ENCODE assay signal across 1 fruit fly cellular context in genomic region chr2L:16684908-16685611, dm6.
TF ChIP-seq lines count a peak whose summit lies in the region.

No protein-coding gene starts in this region.

TF ChIP-seq in whole organism, embryonic, 481 proteins besides CTCF, POLR2A, EP300 and RAD21 (continued from another document and continues in another):
- no peak for TF ChIP-seq Dip3 (GFP tag; optimal IDR thresholded peaks at IDR 0.05; lab: Kevin White, UChicago)
- peak; percentile 40 for TF ChIP-seq CG10543 (GFP tag; optimal IDR thresholded peaks at IDR 0.05; lab: Kevin White, UChicago)
- TF ChIP-seq CG11695 (GFP tag; IDR thresholded peaks at IDR 0.05; lab: Robert Waterston, UW): peak; percentile 49; the same call in 1 of the 3 replicates
- TF ChIP-seq CG33213 (GFP tag; optimal IDR thresholded peaks at IDR 0.05; lab: Kevin White, UChicago): no peak
- TF ChIP-seq en (GFP tag; optimal IDR thresholded peaks at IDR 0.05; lab: Kevin White, UChicago): no peak
- TF ChIP-seq CG2875 (GFP tag; optimal IDR thresholded peaks at IDR 0.05; lab: Kevin White, UChicago): peak; percentile 36
- TF ChIP-seq CG1024 (GFP tag; IDR thresholded peaks at IDR 0.05; lab: Robert Waterston, UW): no peak
- no peak for TF ChIP-seq CG17912 (GFP tag; optimal IDR thresholded peaks at IDR 0.05; lab: Kevin White, UChicago)
- peak; percentile 8 for TF ChIP-seq CG12219 (GFP tag; optimal IDR thresholded peaks at IDR 0.05; lab: Kevin White, UChicago)
- TF ChIP-seq Bteb2 (GFP tag; optimal IDR thresholded peaks at IDR 0.05; lab: Kevin White, UChicago): no peak
- TF ChIP-seq Scr (GFP tag; IDR thresholded peaks at IDR 0.05; lab: Robert Waterston, UW; ENCODE audit: partially characterized antibody): no peak
- peak; percentile 41 for TF ChIP-seq CG34376 (GFP tag; optimal IDR thresholded peaks at IDR 0.05; lab: Kevin White, UChicago)
- TF ChIP-seq gro (GFP tag; optimal IDR thresholded peaks at IDR 0.05; lab: Kevin White, UChicago): no peak
- TF ChIP-seq NFAT (GFP tag; IDR thresholded peaks at IDR 0.05; lab: Robert Waterston, UW): no peak
- TF ChIP-seq CkIIα-i1 (GFP tag; IDR thresholded peaks at IDR 0.05; lab: Robert Waterston, UW): no peak
- peak; percentile 33 for TF ChIP-seq CG6254 (GFP tag; optimal IDR thresholded peaks at IDR 0.05; lab: Kevin White, UChicago)
- TF ChIP-seq Eip74EF (GFP tag; optimal IDR thresholded peaks at IDR 0.05; lab: Kevin White, UChicago): peak in 1 of 2 experiments; percentile 71
- no peak for TF ChIP-seq Taf1 (GFP tag; IDR thresholded peaks at IDR 0.05; lab: Robert Waterston, UW)
- no peak for TF ChIP-seq ato (GFP tag; IDR thresholded peaks at IDR 0.05; lab: Robert Waterston, UW; ENCODE audit: partially characterized antibody)
- TF ChIP-seq vvl (GFP tag; IDR thresholded peaks at IDR 0.05; lab: Robert Waterston, UW): no peak
- no peak for TF ChIP-seq dm (GFP tag; optimal IDR thresholded peaks at IDR 0.05; lab: Kevin White, UChicago)
- TF ChIP-seq Deaf1 (tag; optimal IDR thresholded peaks at IDR 0.05; lab: Kevin White, UChicago): peak; percentile 63
- no peak for TF ChIP-seq Hr39 (optimal IDR thresholded peaks at IDR 0.05; lab: Kevin White, UChicago)
- no peak for TF ChIP-seq jing (GFP tag; optimal IDR thresholded peaks at IDR 0.05; lab: Kevin White, UChicago)
- TF ChIP-seq Doc3 (GFP tag; IDR thresholded peaks at IDR 0.05; lab: Robert Waterston, UW; ENCODE audit: partially characterized antibody): no peak
- TF ChIP-seq hkb (optimal IDR thresholded peaks at IDR 0.05; lab: Kevin White, UChicago): no peak
- TF ChIP-seq hkb (GFP tag; IDR thresholded peaks at IDR 0.05; lab: Robert Waterston, UW): peak; percentile 14; the same call in 1 of the 2 replicates
- TF ChIP-seq CG12155 (GFP tag; optimal IDR thresholded peaks at IDR 0.05; lab: Kevin White, UChicago): peak; percentile 28
- peak; percentile 80 for TF ChIP-seq dmrt99B (tag; optimal IDR thresholded peaks at IDR 0.05; lab: Kevin White, UChicago)
- peak; percentile 78 for TF ChIP-seq CG17385 (GFP tag; optimal IDR thresholded peaks at IDR 0.05; lab: Kevin White, UChicago)
- no peak for TF ChIP-seq Lhr (GFP tag; optimal IDR thresholded peaks at IDR 0.05; lab: Kevin White, UChicago)
- no peak for TF ChIP-seq CG3065 (GFP tag; optimal IDR thresholded peaks at IDR 0.05; lab: Kevin White, UChicago)
- 0 out of 3 replicates have a peak, but pooled peaks have one; percentile 16 for TF ChIP-seq croc (GFP tag; conservative IDR thresholded peaks at IDR 0.05; lab: Robert Waterston, UW)
- peak; percentile 81 for TF ChIP-seq CoRest (tag; optimal IDR thresholded peaks at IDR 0.05; lab: Kevin White, UChicago)
- 0 out of 2 replicates have a peak, but pooled peaks have one; percentile 18 for TF ChIP-seq hbn (GFP tag; IDR thresholded peaks at IDR 0.05; lab: Robert Waterston, UW; ENCODE audit: partially characterized antibody)
- TF ChIP-seq CG2129 (GFP tag; IDR thresholded peaks at IDR 0.05; lab: Robert Waterston, UW; ENCODE audit: partially characterized antibody): no peak
- no peak for TF ChIP-seq bbx (GFP tag; IDR thresholded peaks at IDR 0.05; lab: Robert Waterston, UW; ENCODE audit: partially characterized antibody)
- peak; percentile 6 for TF ChIP-seq CG4328 (GFP tag; optimal IDR thresholded peaks at IDR 0.05; lab: Kevin White, UChicago)
- no peak for TF ChIP-seq CG9932 (GFP tag; IDR thresholded peaks at IDR 0.05; lab: Robert Waterston, UW)
- no peak for TF ChIP-seq CG11696 (GFP tag; IDR thresholded peaks at IDR 0.05; lab: Robert Waterston, UW)
- peak; percentile 2 for TF ChIP-seq CG2116 (GFP tag; optimal IDR thresholded peaks at IDR 0.05; lab: Kevin White, UChicago)
- peak; percentile 58 for TF ChIP-seq Abd-B (GFP tag; optimal IDR thresholded peaks at IDR 0.05; lab: Kevin White, UChicago)
- TF ChIP-seq Trl (optimal IDR thresholded peaks at IDR 0.05; lab: Kevin White, UChicago): peak; percentile 68 to 76
- no peak for TF ChIP-seq Trl (GFP tag; optimal IDR thresholded peaks at IDR 0.05; lab: Kevin White, UChicago)
- TF ChIP-seq Sin3A (optimal IDR thresholded peaks at IDR 0.05; lab: Kevin White, UChicago): no peak
- TF ChIP-seq CG4820 (GFP tag; optimal IDR thresholded peaks at IDR 0.05; lab: Kevin White, UChicago): no peak
- no peak for TF ChIP-seq CG11723 (GFP tag; optimal IDR thresholded peaks at IDR 0.05; lab: Kevin White, UChicago)
- peak; percentile 60 for TF ChIP-seq Nf-YB (GFP tag; optimal IDR thresholded peaks at IDR 0.05; lab: Kevin White, UChicago)
- TF ChIP-seq HmgD (GFP tag; optimal IDR thresholded peaks at IDR 0.05; lab: Kevin White, UChicago): no peak
- no peak for TF ChIP-seq MBD-R2 (GFP tag; IDR thresholded peaks at IDR 0.05; lab: Robert Waterston, UW)
- TF ChIP-seq HLHmδ (GFP tag; optimal IDR thresholded peaks at IDR 0.05; lab: Kevin White, UChicago): no peak
- TF ChIP-seq HHEX (GFP tag; optimal IDR thresholded peaks at IDR 0.05; lab: Kevin White, UChicago): peak; percentile 59
- no peak for TF ChIP-seq Hsf (GFP tag; optimal IDR thresholded peaks at IDR 0.05; lab: Kevin White, UChicago)
- TF ChIP-seq NK7.1 (GFP tag; optimal IDR thresholded peaks at IDR 0.05; lab: Kevin White, UChicago): no peak
- no peak for TF ChIP-seq CG6765 (GFP tag; optimal IDR thresholded peaks at IDR 0.05; lab: Kevin White, UChicago)
- no peak for TF ChIP-seq Awh (GFP tag; IDR thresholded peaks at IDR 0.05; lab: Robert Waterston, UW)
- no peak for TF ChIP-seq D (optimal IDR thresholded peaks at IDR 0.05; lab: Kevin White, UChicago)
- peak; percentile 31 for TF ChIP-seq D (GFP tag; optimal IDR thresholded peaks at IDR 0.05; lab: Kevin White, UChicago)
- no peak for TF ChIP-seq CG16863 (GFP tag; optimal IDR thresholded peaks at IDR 0.05; lab: Kevin White, UChicago)
- no peak for TF ChIP-seq ap (GFP tag; IDR thresholded peaks at IDR 0.05; lab: Robert Waterston, UW)
- no peak for TF ChIP-seq CG30020 (tag; optimal IDR thresholded peaks at IDR 0.05; lab: Kevin White, UChicago)
- TF ChIP-seq GATAe (GFP tag; conservative IDR thresholded peaks at IDR 0.05; lab: Robert Waterston, UW): no peak
- peak; percentile 84 for TF ChIP-seq CG11504 (tag; optimal IDR thresholded peaks at IDR 0.05; lab: Kevin White, UChicago)
- no peak for TF ChIP-seq CG6791 (GFP tag; IDR thresholded peaks at IDR 0.05; lab: Robert Waterston, UW; ENCODE audit: partially characterized antibody)
- TF ChIP-seq Lim3 (GFP tag; IDR thresholded peaks at IDR 0.05; lab: Robert Waterston, UW): no peak
- TF ChIP-seq mld (GFP tag; IDR thresholded peaks at IDR 0.05; lab: Robert Waterston, UW; ENCODE audit: partially characterized antibody): no peak
- peak; percentile 51 for TF ChIP-seq CG15601 (tag; optimal IDR thresholded peaks at IDR 0.05; lab: Kevin White, UChicago)
- peak; percentile 30; the same call in 1 of the 2 replicates for TF ChIP-seq CG6689 (GFP tag; IDR thresholded peaks at IDR 0.05; lab: Robert Waterston, UW)
- no peak for TF ChIP-seq CG30431 (GFP tag; optimal IDR thresholded peaks at IDR 0.05; lab: Kevin White, UChicago)
- no peak for TF ChIP-seq CG17802 (tag; optimal IDR thresholded peaks at IDR 0.05; lab: Kevin White, UChicago)
- TF ChIP-seq CG4404 (GFP tag; IDR thresholded peaks at IDR 0.05; lab: Robert Waterston, UW): no peak
- no peak for TF ChIP-seq Hey (tag; optimal IDR thresholded peaks at IDR 0.05; lab: Kevin White, UChicago)
- TF ChIP-seq H15 (GFP tag; IDR thresholded peaks at IDR 0.05; lab: Robert Waterston, UW): no peak
- no peak for TF ChIP-seq CG1792 (GFP tag; optimal IDR thresholded peaks at IDR 0.05; lab: Kevin White, UChicago)
- no peak for TF ChIP-seq Atf-2 (GFP tag; optimal IDR thresholded peaks at IDR 0.05; lab: Kevin White, UChicago)
- TF ChIP-seq lbe (GFP tag; optimal IDR thresholded peaks at IDR 0.05; lab: Kevin White, UChicago): no peak
- TF ChIP-seq klu (GFP tag; IDR thresholded peaks at IDR 0.05; lab: Robert Waterston, UW): no peak
- no peak; the same call in 2 of the 3 replicates for TF ChIP-seq CG34224 (GFP tag; IDR thresholded peaks at IDR 0.05; lab: Robert Waterston, UW; ENCODE audit: partially characterized antibody)
- TF ChIP-seq CrebB (tag; optimal IDR thresholded peaks at IDR 0.05; lab: Kevin White, UChicago): no peak
- no peak for TF ChIP-seq Mad (GFP tag; optimal IDR thresholded peaks at IDR 0.05; lab: Kevin White, UChicago)
- no peak for TF ChIP-seq Elba2 (GFP tag; optimal IDR thresholded peaks at IDR 0.05; lab: Kevin White, UChicago)
- TF ChIP-seq gcm (GFP tag; optimal IDR thresholded peaks at IDR 0.05; lab: Kevin White, UChicago): peak; percentile 55
- peak; percentile 60 for TF ChIP-seq CG15011 (GFP tag; optimal IDR thresholded peaks at IDR 0.05; lab: Kevin White, UChicago)
- TF ChIP-seq D19A (tag; optimal IDR thresholded peaks at IDR 0.05; lab: Kevin White, UChicago): peak; percentile 63
- peak; percentile 47 for TF ChIP-seq tio (GFP tag; optimal IDR thresholded peaks at IDR 0.05; lab: Kevin White, UChicago)
- peak; percentile 53 for TF ChIP-seq Asciz (GFP tag; optimal IDR thresholded peaks at IDR 0.05; lab: Kevin White, UChicago)
- TF ChIP-seq chinmo (GFP tag; IDR thresholded peaks at IDR 0.05; lab: Robert Waterston, UW; ENCODE audit: partially characterized antibody): no peak
- no peak for TF ChIP-seq CG15479 (GFP tag; optimal IDR thresholded peaks at IDR 0.05; lab: Kevin White, UChicago)
- no peak for TF ChIP-seq Sry-β (GFP tag; optimal IDR thresholded peaks at IDR 0.05; lab: Kevin White, UChicago)
- no peak for TF ChIP-seq Atf3 (GFP tag; optimal IDR thresholded peaks at IDR 0.05; lab: Kevin White, UChicago)
- TF ChIP-seq jumu (GFP tag; optimal IDR thresholded peaks at IDR 0.05; lab: Kevin White, UChicago): no peak
- TF ChIP-seq CG6683 (GFP tag; optimal IDR thresholded peaks at IDR 0.05; lab: Kevin White, UChicago): peak; percentile 46
- no peak for TF ChIP-seq CG15696 (tag; optimal IDR thresholded peaks at IDR 0.05; lab: Kevin White, UChicago)
- TF ChIP-seq CG4707 (GFP tag; optimal IDR thresholded peaks at IDR 0.05; lab: Kevin White, UChicago): peak; percentile 65
- peak; percentile 7 for TF ChIP-seq CG6654 (GFP tag; optimal IDR thresholded peaks at IDR 0.05; lab: Kevin White, UChicago)
- no peak; the same call in 1 of the 2 replicates for TF ChIP-seq CG10321 (GFP tag; IDR thresholded peaks at IDR 0.05; lab: Robert Waterston, UW)
- TF ChIP-seq pnt (GFP tag; optimal IDR thresholded peaks at IDR 0.05; lab: Kevin White, UChicago): no peak
- no peak for TF ChIP-seq TFAM (GFP tag; optimal IDR thresholded peaks at IDR 0.05; lab: Kevin White, UChicago)
- no peak for TF ChIP-seq CG7963 (GFP tag; IDR thresholded peaks at IDR 0.05; lab: Robert Waterston, UW; ENCODE audit: partially characterized antibody)
- peak; percentile 87 for TF ChIP-seq gem (tag; optimal IDR thresholded peaks at IDR 0.05; lab: Kevin White, UChicago)
- peak; percentile 44 for TF ChIP-seq Ada2b (GFP tag; IDR thresholded peaks at IDR 0.05; lab: Robert Waterston, UW)
- no peak for TF ChIP-seq CG16813 (GFP tag; IDR thresholded peaks at IDR 0.05; lab: Robert Waterston, UW; ENCODE audit: partially characterized antibody)
- peak; percentile 20 for TF ChIP-seq salm (tag; optimal IDR thresholded peaks at IDR 0.05; lab: Kevin White, UChicago)
- no peak for TF ChIP-seq amos (GFP tag; IDR thresholded peaks at IDR 0.05; lab: Robert Waterston, UW; ENCODE audit: partially characterized antibody)
- no peak for TF ChIP-seq CG14441 (GFP tag; IDR thresholded peaks at IDR 0.05; lab: Robert Waterston, UW)
- TF ChIP-seq bowl (GFP tag; IDR thresholded peaks at IDR 0.05; lab: Robert Waterston, UW): no peak
- TF ChIP-seq CG30403 (GFP tag; optimal IDR thresholded peaks at IDR 0.05; lab: Kevin White, UChicago): peak; percentile 69
- TF ChIP-seq CG8924 (tag; optimal IDR thresholded peaks at IDR 0.05; lab: Kevin White, UChicago): peak; percentile 66
- TF ChIP-seq CG31388 (GFP tag; optimal IDR thresholded peaks at IDR 0.05; lab: Kevin White, UChicago): no peak
- no peak for TF ChIP-seq inv (GFP tag; IDR thresholded peaks at IDR 0.05; lab: Robert Waterston, UW; ENCODE audit: partially characterized antibody)
- TF ChIP-seq org-1 (GFP tag; optimal IDR thresholded peaks at IDR 0.05; lab: Kevin White, UChicago): peak; percentile 54
- TF ChIP-seq p53 (GFP tag; optimal IDR thresholded peaks at IDR 0.05; lab: Kevin White, UChicago): no peak
- peak in 1 of 3 experiments; percentile 33 for TF ChIP-seq lola (GFP tag; optimal IDR thresholded peaks at IDR 0.05; lab: Kevin White, UChicago)
- TF ChIP-seq stwl (tag; optimal IDR thresholded peaks at IDR 0.05; lab: Kevin White, UChicago): no peak
- TF ChIP-seq cas (GFP tag; IDR thresholded peaks at IDR 0.05; lab: Robert Waterston, UW): no peak
- no peak for TF ChIP-seq HmgZ (tag; optimal IDR thresholded peaks at IDR 0.05; lab: Kevin White, UChicago)
- no peak for TF ChIP-seq Ets97D (GFP tag; optimal IDR thresholded peaks at IDR 0.05; lab: Kevin White, UChicago)
- TF ChIP-seq Xbp1 (GFP tag; optimal IDR thresholded peaks at IDR 0.05; lab: Kevin White, UChicago): peak; percentile 46
- TF ChIP-seq Ssrp (tag; optimal IDR thresholded peaks at IDR 0.05; lab: Kevin White, UChicago): peak; percentile 57
- no peak for TF ChIP-seq MESR4 (GFP tag; optimal IDR thresholded peaks at IDR 0.05; lab: Kevin White, UChicago)
- TF ChIP-seq tx (GFP tag; optimal IDR thresholded peaks at IDR 0.05; lab: Kevin White, UChicago): no peak
- no peak for TF ChIP-seq ftz-f1 (GFP tag; optimal IDR thresholded peaks at IDR 0.05; lab: Kevin White, UChicago)
- TF ChIP-seq HLH4C (GFP tag; IDR thresholded peaks at IDR 0.05; lab: Robert Waterston, UW; ENCODE audit: partially characterized antibody): no peak
- no peak; the same call in 1 of the 2 replicates for TF ChIP-seq CG14014 (GFP tag; IDR thresholded peaks at IDR 0.05; lab: Robert Waterston, UW)
- no peak for TF ChIP-seq ERR (GFP tag; optimal IDR thresholded peaks at IDR 0.05; lab: Kevin White, UChicago)
- peak; percentile 20 for TF ChIP-seq CG3407 (GFP tag; optimal IDR thresholded peaks at IDR 0.05; lab: Kevin White, UChicago)
- peak; percentile 87 for TF ChIP-seq CG18262 (tag; optimal IDR thresholded peaks at IDR 0.05; lab: Kevin White, UChicago)
- peak; percentile 78 for TF ChIP-seq CG10979 (tag; optimal IDR thresholded peaks at IDR 0.05; lab: Kevin White, UChicago)
- no peak for TF ChIP-seq Gug (GFP tag; IDR thresholded peaks at IDR 0.05; lab: Robert Waterston, UW)
- peak; percentile 58 for TF ChIP-seq Hr3 (GFP tag; optimal IDR thresholded peaks at IDR 0.05; lab: Kevin White, UChicago)
- 0 out of 2 replicates have a peak, but pooled peaks have one; percentile 5 for TF ChIP-seq danr (GFP tag; IDR thresholded peaks at IDR 0.05; lab: Robert Waterston, UW)
- TF ChIP-seq fd96Cb (tag; optimal IDR thresholded peaks at IDR 0.05; lab: Kevin White, UChicago): peak; percentile 65
- TF ChIP-seq ewg (GFP tag; optimal IDR thresholded peaks at IDR 0.05; lab: Kevin White, UChicago): peak; percentile 92
